Worm (Caenorhabditis elegans) whole organism, L3 larva: ENCODE measurements around the gene cho-1.

Source experiments
- ZK546.5 ChIP-seq: sonication (generic microtip); optimal IDR thresholded peaks from 2 replicates; lab custom pipeline; 2017; ENCODE audit warnings: missing biosample characterization, missing genetic modification characterization
- aly-2 ChIP-seq: fragments of 150-350 bp; optimal IDR thresholded peaks from 2 replicates; lab custom pipeline; 2014; ENCODE audit warnings: missing biosample characterization, missing genetic modification characterization
- ama-1 ChIP-seq: fragments of 150-350 bp; optimal IDR thresholded peaks from 2 replicates; lab custom pipeline; 2018
- ceh-16 ChIP-seq: sonication (generic microtip); optimal IDR thresholded peaks from 2 replicates; lab custom pipeline; 2017; ENCODE audit warnings: missing biosample characterization, missing genetic modification characterization
- ceh-28 ChIP-seq: fragments of 150-350 bp; optimal IDR thresholded peaks from 2 replicates; lab custom pipeline; 2014; ENCODE audit warnings: missing biosample characterization, missing genetic modification reagents, missing genetic modification characterization
- daf-12 ChIP-seq: fragments of 150-350 bp; optimal IDR thresholded peaks from 2 replicates; lab custom pipeline; 2014; ENCODE audit warnings: missing biosample characterization, missing genetic modification reagents, missing genetic modification characterization
- egl-27 ChIP-seq: sonication (generic microtip); optimal IDR thresholded peaks from 4 replicates; lab custom pipeline; 2017; ENCODE audit warnings: missing biosample characterization, missing genetic modification reagents, missing genetic modification characterization
- egl-5 ChIP-seq: fragments of 150-350 bp; optimal IDR thresholded peaks from 2 replicates; lab custom pipeline; 2017; ENCODE audit warnings: missing biosample characterization, missing genetic modification reagents, missing genetic modification characterization, inconsistent platforms
- elt-1 ChIP-seq: fragments of 150-350 bp; optimal IDR thresholded peaks from 2 replicates; lab custom pipeline; 2014; ENCODE audit warnings: missing biosample characterization, missing genetic modification characterization
- elt-2 ChIP-seq: sonication (generic microtip); optimal IDR thresholded peaks from 2 replicates; lab custom pipeline; 2016; ENCODE audit warnings: missing genetic modification reagents, mild to moderate bottlenecking, missing genetic modification characterization, missing compliant biosample characterization
- eor-1 ChIP-seq, 2 experiments: fragments of 150-350 bp; optimal IDR thresholded peaks; 2 replicates each; lab custom pipeline; 2014 to 2018; ENCODE audit warnings: missing biosample characterization in 2 of 2, missing genetic modification characterization in 2 of 2
- hmg-11 ChIP-seq: sonication (generic microtip); optimal IDR thresholded peaks from 2 replicates; lab custom pipeline; 2016; ENCODE audit warnings: missing genetic modification characterization, missing compliant biosample characterization
- jun-1 ChIP-seq: fragments of 150-350 bp; optimal IDR thresholded peaks from 2 replicates; lab custom pipeline; 2014; ENCODE audit warnings: missing biosample characterization, missing genetic modification reagents, missing genetic modification characterization
- lin-15B ChIP-seq: fragments of 150-350 bp; optimal IDR thresholded peaks from 2 replicates; lab custom pipeline; 2014; ENCODE audit warnings: missing biosample characterization, missing genetic modification characterization
- lin-39 ChIP-seq: fragments of 150-350 bp; optimal IDR thresholded peaks from 2 replicates; lab custom pipeline; 2018; ENCODE audit warnings: missing biosample characterization, missing genetic modification reagents, missing genetic modification characterization
- lsy-12 ChIP-seq: sonication (generic microtip); optimal IDR thresholded peaks from 2 replicates; lab custom pipeline; 2016; ENCODE audit warnings: mild to moderate bottlenecking, missing genetic modification characterization, missing compliant biosample characterization
- mdl-1 ChIP-seq: fragments of 150-350 bp; optimal IDR thresholded peaks from 2 replicates; lab custom pipeline; 2014; ENCODE audit warnings: missing biosample characterization, missing genetic modification characterization
- mml-1 ChIP-seq: fragments of 150-350 bp; sonication (generic microtip); optimal IDR thresholded peaks from 3 replicates; lab custom pipeline; 2014; ENCODE audit warnings: missing biosample characterization, missing genetic modification characterization
- nfya-1 ChIP-seq: sonication (generic microtip); optimal IDR thresholded peaks from 2 replicates; lab custom pipeline; 2017; ENCODE audit warnings: missing genetic modification characterization, mild to moderate bottlenecking, missing compliant biosample characterization, antibody characterized with exemption, moderate library complexity; ENCODE audit not compliant: insufficient read depth
- nhr-23 ChIP-seq: fragments of 150-350 bp; optimal IDR thresholded peaks from 2 replicates; lab custom pipeline; 2014; ENCODE audit warnings: missing biosample characterization, missing genetic modification reagents, missing genetic modification characterization
- nhr-237 ChIP-seq: fragments of 150-350 bp; optimal IDR thresholded peaks from 2 replicates; lab custom pipeline; 2014; ENCODE audit warnings: missing biosample characterization, missing genetic modification characterization
- nhr-67 ChIP-seq: fragments of 150-350 bp; optimal IDR thresholded peaks from 2 replicates; lab custom pipeline; 2014; ENCODE audit warnings: missing biosample characterization, missing genetic modification characterization
- nhr-76 ChIP-seq: fragments of 150-350 bp; sonication (generic microtip); optimal IDR thresholded peaks from 5 replicates; lab custom pipeline; 2014; ENCODE audit warnings: missing biosample characterization, missing genetic modification characterization
- nhr-77 ChIP-seq: fragments of 150-350 bp; optimal IDR thresholded peaks from 2 replicates; lab custom pipeline; 2014; ENCODE audit warnings: missing biosample characterization, missing genetic modification characterization
- pha-4 ChIP-seq: fragments of 150-350 bp; optimal IDR thresholded peaks from 2 replicates; lab custom pipeline; 2014; ENCODE audit warnings: missing biosample characterization, missing genetic modification reagents, missing genetic modification characterization
- pqm-1 ChIP-seq: fragments of 150-350 bp; optimal IDR thresholded peaks from 2 replicates; lab custom pipeline; 2017; ENCODE audit warnings: missing biosample characterization, missing genetic modification characterization, inconsistent platforms
- sea-2 ChIP-seq: fragments of 150-350 bp; sonication (generic microtip); optimal IDR thresholded peaks from 4 replicates; lab custom pipeline; 2014; ENCODE audit warnings: missing biosample characterization, missing genetic modification reagents, missing genetic modification characterization
- snpc-4 ChIP-seq: fragments of 150-350 bp; optimal IDR thresholded peaks from 2 replicates; lab custom pipeline; 2014; ENCODE audit warnings: missing biosample characterization, missing genetic modification characterization
- tbx-2 ChIP-seq: sonication (generic microtip); optimal IDR thresholded peaks from 2 replicates; lab custom pipeline; 2016; ENCODE audit warnings: mild to moderate bottlenecking, missing genetic modification characterization, missing compliant biosample characterization
- unc-39 ChIP-seq: sonication (generic microtip); optimal IDR thresholded peaks from 4 replicates; lab custom pipeline; 2017; ENCODE audit warnings: missing biosample characterization, missing genetic modification characterization
- zag-1 ChIP-seq: fragments of 150-350 bp; optimal IDR thresholded peaks from 2 replicates; lab custom pipeline; 2014; ENCODE audit warnings: missing biosample characterization, missing genetic modification characterization
- ztf-4 ChIP-seq: fragments of 150-350 bp; optimal IDR thresholded peaks from 2 replicates; lab custom pipeline; 2014; ENCODE audit warnings: missing biosample characterization, missing genetic modification characterization

Gene cho-1

DNA sequence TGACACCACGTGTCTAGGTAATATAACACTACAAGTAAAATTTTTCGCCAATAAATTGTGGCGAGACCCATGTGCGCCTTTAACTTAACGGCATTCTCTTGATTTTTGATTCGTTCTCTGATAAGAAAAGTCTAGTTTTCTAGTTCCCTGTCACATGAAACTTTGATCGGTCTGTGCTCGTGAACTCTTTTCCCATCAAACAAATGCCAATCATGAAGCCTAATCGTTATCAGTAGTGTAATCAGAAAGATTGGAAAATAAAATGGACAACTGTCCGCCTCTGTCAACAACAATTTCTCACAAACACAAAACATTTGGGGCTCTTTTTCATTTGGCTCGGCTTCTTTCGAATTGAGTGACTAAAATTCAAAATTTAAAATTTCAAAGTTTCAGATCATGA is 39.5 kb upstream of the cho-1 start, which contains the start of gene ttr-45 (continued):
- no peak for TF ChIP-seq nhr-77 (tag; lab: Kevin White, UChicago)
- no peak for TF ChIP-seq sea-2 (GFP tag; lab: Kevin White, UChicago)
- TF ChIP-seq egl-5 (tag; lab: Kevin White, UChicago) = peak; percentile 73
- TF ChIP-seq nfya-1 (tag; lab: Kevin White, UChicago) = peak; percentile 24
- no peak for TF ChIP-seq hmg-11
- TF ChIP-seq ceh-16 = no peak
- TF ChIP-seq ZK546.5 = no peak
- TF ChIP-seq zag-1 = no peak
- TF ChIP-seq ceh-28 (tag; lab: Kevin White, UChicago) = no peak
- no peak for TF ChIP-seq nhr-23 (tag; lab: Kevin White, UChicago)
- TF ChIP-seq pha-4 (tag; lab: Kevin White, UChicago) = peak; percentile 52
- no peak for TF ChIP-seq mdl-1
- TF ChIP-seq daf-12 = no peak

- TF ChIP-seq elt-2 (tag; lab: Kevin White, UChicago) (peak; percentile 41), mml-1 (tag; lab: Kevin White, UChicago) (no peak), pqm-1 (tag; lab: Kevin White, UChicago) (peak; percentile 57)
These were observed 37.8 kb upstream of the cho-1 start, which contains the start of gene ttr-51 for ce11 chrIV:13252211-13252610. TSS of gene ttr-51 (minus strand) at chrIV:13252311.

DNA sequence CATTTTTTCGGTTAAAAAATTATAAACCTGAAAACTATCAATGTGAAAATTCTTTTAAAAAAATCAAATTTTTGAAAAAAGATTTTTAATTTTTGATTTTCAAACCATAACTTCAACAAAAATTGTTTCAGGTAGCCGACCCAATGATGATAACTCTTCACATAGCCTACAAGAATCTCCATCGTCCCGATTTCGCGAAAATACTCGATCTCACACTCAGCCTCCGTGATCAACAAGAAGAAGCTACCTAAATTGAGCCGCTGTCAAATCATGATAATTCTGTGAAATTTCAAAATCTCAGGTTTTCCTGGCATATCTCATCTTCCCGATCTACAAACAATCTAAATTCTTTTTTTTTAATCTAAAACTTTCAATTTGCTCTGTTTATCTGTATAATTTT is 35.9 kb upstream of the cho-1 start:
- TF ChIP-seq ama-1 (lab: Kevin White, UChicago) (peak; percentile 33), elt-1 (tag; lab: Kevin White, UChicago) (no peak)
- TF ChIP-seq, all 47 proteins: peak for 1

ce11 chrIV:13247780-13248179 is 33.4 kb upstream of the cho-1 start:
- TF ChIP-seq jun-1 (tag; lab: Kevin White, UChicago) (no peak), lsy-12 (no peak), zag-1 (no peak)

DNA sequence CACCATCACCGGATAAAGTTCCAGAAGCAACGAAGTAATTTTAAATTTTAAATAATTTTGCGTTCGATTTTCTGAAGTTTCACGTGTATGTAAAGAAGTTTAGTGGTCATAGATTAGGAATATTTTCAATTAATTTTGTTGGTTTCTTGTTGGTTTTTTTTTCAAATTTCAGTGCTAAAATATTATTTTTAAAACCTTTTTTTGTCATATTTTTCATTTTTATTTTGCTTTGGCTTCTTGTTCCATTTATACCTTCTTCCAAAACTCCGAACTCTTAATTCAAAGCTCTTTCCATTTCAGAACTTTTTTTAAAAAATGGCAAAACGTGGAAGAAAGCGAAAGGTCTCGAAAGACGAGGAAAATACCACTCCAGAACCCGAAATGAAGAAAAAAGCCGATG is 32.6 kb upstream of the cho-1 start, which contains the start of gene JC8.7:
Gene JC8.7, plus strand, starts transcription at position 301 of the 400 bp plus-strand sequence.
- no peak for TF ChIP-seq lin-39 (tag; lab: Kevin White, UChicago)
- TF ChIP-seq elt-2 (tag; lab: Kevin White, UChicago) = no peak
- TF ChIP-seq mml-1 (tag; lab: Kevin White, UChicago) = no peak
- TF ChIP-seq nhr-23 (tag; lab: Kevin White, UChicago) = no peak
- TF ChIP-seq lsy-12 = no peak
- no peak for TF ChIP-seq aly-2 (tag; lab: Kevin White, UChicago)
- no peak for TF ChIP-seq nhr-237 (tag; lab: Kevin White, UChicago)
- TF ChIP-seq ZK546.5 = no peak
- TF ChIP-seq unc-39 (tag; lab: Kevin White, UChicago) = no peak
- no peak for TF ChIP-seq tbx-2
- TF ChIP-seq hmg-11 = no peak
- TF ChIP-seq ama-1 (lab: Kevin White, UChicago) = no peak
- no peak for TF ChIP-seq eor-1 (tag; optimal IDR thresholded peaks at IDR 0.05; lab: Kevin White, UChicago)
- no peak for TF ChIP-seq ztf-4 (tag; lab: Kevin White, UChicago)
- no peak for TF ChIP-seq sea-2 (GFP tag; lab: Kevin White, UChicago)
- no peak for TF ChIP-seq nfya-1 (tag; lab: Kevin White, UChicago)
- no peak for TF ChIP-seq ceh-16
- no peak for TF ChIP-seq egl-5 (tag; lab: Kevin White, UChicago)

DNA sequence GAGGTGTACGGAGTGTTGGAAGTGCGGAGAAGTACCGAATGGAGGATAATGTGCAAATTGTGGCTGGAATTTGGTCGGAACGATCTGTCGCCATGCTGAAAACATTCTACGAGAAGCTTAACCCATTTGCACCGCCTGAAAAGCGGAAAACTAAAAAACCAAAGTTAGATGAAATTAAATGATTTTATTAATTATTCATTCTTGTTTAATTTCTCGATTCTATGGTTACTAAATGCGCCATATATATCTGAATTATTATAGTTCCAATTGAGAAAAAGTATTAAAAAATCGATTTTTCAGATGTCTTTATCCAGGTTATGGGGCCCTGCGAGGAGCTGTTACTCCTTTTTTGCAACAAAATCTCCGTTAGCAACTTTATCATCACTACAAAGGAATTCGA is 29.7 kb upstream of the cho-1 start, which contains the start of gene cox-11:
Gene cox-11, plus strand, starts transcription at position 301 of the 400 bp plus-strand sequence.
- TF ChIP-seq nhr-67 (tag; lab: Kevin White, UChicago) = no peak
- no peak for TF ChIP-seq snpc-4 (tag; lab: Kevin White, UChicago)
- no peak for TF ChIP-seq elt-1 (tag; lab: Kevin White, UChicago)
- TF ChIP-seq nhr-77 (tag; lab: Kevin White, UChicago) = no peak
- no peak for TF ChIP-seq ZK546.5
- no peak for TF ChIP-seq nhr-76 (tag; lab: Kevin White, UChicago)
- no peak for TF ChIP-seq elt-2 (tag; lab: Kevin White, UChicago)
- no peak for TF ChIP-seq ztf-4 (tag; lab: Kevin White, UChicago)
- TF ChIP-seq egl-5 (tag; lab: Kevin White, UChicago) = no peak
- no peak for TF ChIP-seq lin-15B (tag; lab: Kevin White, UChicago)
- no peak for TF ChIP-seq egl-27
